Fruit fly (Drosophila melanogaster) whole organism, embryonic: ENCODE measurements around the gene CG42781.

Experiments
- Antp ChIP-seq: fragments of 200-800 bp; sonication (Bioruptor generic); optimal IDR thresholded peaks from 3 replicates; lab custom pipeline; 2016; ENCODE audit warnings: missing biosample characterization, missing genetic modification characterization
- Bgb ChIP-seq: fragments of 200-800 bp; sonication (Bioruptor generic); IDR thresholded peaks from 2 replicates; pipeline ENCODE4 v1.3.6; 2022; ENCODE audit warnings: missing biosample characterization, missing genetic modification characterization; ENCODE audit not compliant: partially characterized antibody
- CG10274 ChIP-seq: fragments of 200-800 bp; sonication (Bioruptor generic); optimal IDR thresholded peaks from 3 replicates; lab custom pipeline; 2017; ENCODE audit warnings: missing biosample characterization, mild to moderate bottlenecking, missing genetic modification characterization
- CG10959 ChIP-seq: fragments of 200-800 bp; sonication (Bioruptor generic); IDR thresholded peaks from 2 replicates; pipeline ENCODE4 v1.3.6; 2022; ENCODE audit warnings: missing biosample characterization, missing genetic modification characterization
- CG10979 ChIP-seq: fragments of 200-800 bp; sonication (Bioruptor generic); optimal IDR thresholded peaks from 2 replicates; lab custom pipeline; 2018; ENCODE audit warnings: missing biosample characterization, mild to moderate bottlenecking, missing genetic modification characterization, moderate library complexity
- CG11456 ChIP-seq: fragments of 200-800 bp; sonication (Bioruptor generic); IDR thresholded peaks from 3 replicates; pipeline ENCODE4 v1.3.6; 2022; ENCODE audit warnings: missing biosample characterization, missing genetic modification characterization
- CG11723 ChIP-seq: fragments of 200-800 bp; sonication (Bioruptor generic); optimal IDR thresholded peaks from 2 replicates; lab custom pipeline; 2017; ENCODE audit warnings: missing biosample characterization, mild to moderate bottlenecking, missing genetic modification characterization
- CG12219 ChIP-seq: fragments of 200-800 bp; sonication (Bioruptor generic); optimal IDR thresholded peaks from 3 replicates; lab custom pipeline; 2018; ENCODE audit warnings: missing biosample characterization, mild to moderate bottlenecking, missing genetic modification characterization
- CG12236 ChIP-seq: fragments of 200-800 bp; sonication (Bioruptor generic); optimal IDR thresholded peaks from 2 replicates; lab custom pipeline; 2016; ENCODE audit warnings: missing biosample characterization, missing genetic modification characterization
- CG12391 ChIP-seq: fragments of 200-800 bp; sonication (Bioruptor generic); optimal IDR thresholded peaks from 3 replicates; lab custom pipeline; 2018; ENCODE audit warnings: missing biosample characterization, mild to moderate bottlenecking, missing genetic modification characterization, moderate library complexity
- CG12942 ChIP-seq: fragments of 200-800 bp; sonication (Bioruptor generic); optimal IDR thresholded peaks from 3 replicates; lab custom pipeline; 2016; ENCODE audit warnings: missing biosample characterization, missing genetic modification characterization
- CG1647 ChIP-seq: fragments of 200-800 bp; sonication (Bioruptor generic); optimal IDR thresholded peaks from 3 replicates; lab custom pipeline; 2016; ENCODE audit warnings: missing biosample characterization, missing genetic modification characterization
- CG18011 ChIP-seq: fragments of 200-800 bp; sonication (Bioruptor generic); optimal IDR thresholded peaks from 2 replicates; lab custom pipeline; 2017; ENCODE audit warnings: missing biosample characterization, missing genetic modification characterization, mild to moderate bottlenecking, moderate library complexity, missing genotype
- CG18476 ChIP-seq: fragments of 200-800 bp; sonication (Bioruptor generic); optimal IDR thresholded peaks from 2 replicates; lab custom pipeline; 2016; ENCODE audit warnings: missing biosample characterization, mild to moderate bottlenecking, missing genetic modification characterization
- CG2889 ChIP-seq: fragments of 200-800 bp; sonication (Bioruptor generic); IDR thresholded peaks from 3 replicates; pipeline ENCODE4 v1.3.6; 2022; ENCODE audit warnings: missing biosample characterization, missing genetic modification characterization
- CG34376 ChIP-seq: fragments of 200-800 bp; sonication (Bioruptor generic); optimal IDR thresholded peaks from 2 replicates; lab custom pipeline; 2018; ENCODE audit warnings: missing biosample characterization, mild to moderate bottlenecking, missing genetic modification characterization
- CG6854 ChIP-seq: fragments of 200-800 bp; sonication (Bioruptor generic); optimal IDR thresholded peaks from 3 replicates; lab custom pipeline; 2017; ENCODE audit warnings: missing biosample characterization, mild to moderate bottlenecking, missing genetic modification characterization
- CG7556 ChIP-seq: fragments of 200-800 bp; sonication (Bioruptor generic); optimal IDR thresholded peaks from 2 replicates; lab custom pipeline; 2017; ENCODE audit warnings: missing biosample characterization, mild to moderate bottlenecking, missing genetic modification characterization
- CG9215 ChIP-seq: fragments of 200-800 bp; sonication (Bioruptor generic); IDR thresholded peaks from 2 replicates; pipeline ENCODE4 v1.3.6; 2022; ENCODE audit warnings: missing biosample characterization, missing genetic modification characterization
- CG9609 ChIP-seq: fragments of 200-800 bp; sonication (Bioruptor generic); optimal IDR thresholded peaks from 3 replicates; lab custom pipeline; 2016; ENCODE audit warnings: missing biosample characterization, missing genetic modification characterization
- Dp ChIP-seq: fragments of 200-800 bp; sonication (Bioruptor generic); optimal IDR thresholded peaks from 2 replicates; lab custom pipeline; 2018; ENCODE audit warnings: missing biosample characterization, mild to moderate bottlenecking, missing genetic modification characterization, moderate library complexity
- Elba2 ChIP-seq: fragments of 200-800 bp; sonication (Bioruptor generic); optimal IDR thresholded peaks from 3 replicates; lab custom pipeline; 2016; ENCODE audit warnings: missing biosample characterization, missing genetic modification characterization
- Gsc ChIP-seq: fragments of 200-800 bp; sonication (Bioruptor generic); IDR thresholded peaks from 2 replicates; pipeline ENCODE4 v1.3.6; 2022; ENCODE audit warnings: missing biosample characterization, missing genetic modification characterization
- Gug ChIP-seq: fragments of 200-800 bp; sonication (Bioruptor generic); IDR thresholded peaks from 4 replicates; pipeline ENCODE4 v1.3.6; 2022; ENCODE audit warnings: missing biosample characterization, missing genetic modification characterization
- Max ChIP-seq: fragments of 200-800 bp; sonication (Bioruptor generic); optimal IDR thresholded peaks from 2 replicates; lab custom pipeline; 2016; ENCODE audit warnings: missing biosample characterization, mild to moderate bottlenecking, missing genetic modification characterization
- Med ChIP-seq: fragments of 200-800 bp; sonication (Bioruptor generic); peaks from one replicate; lab custom pipeline; 2016; ENCODE audit warnings: missing biosample characterization, missing genetic modification characterization, mild to moderate bottlenecking, inconsistent platforms, moderate library complexity
- NFAT ChIP-seq: fragments of 200-800 bp; sonication (Bioruptor generic); IDR thresholded peaks from 2 replicates; pipeline ENCODE4 v1.3.6; 2022; ENCODE audit warnings: missing biosample characterization, missing genetic modification characterization
- Opbp ChIP-seq: fragments of 200-800 bp; sonication (Bioruptor generic); IDR thresholded peaks from 3 replicates; pipeline ENCODE4 v1.3.6; 2022; ENCODE audit warnings: missing biosample characterization, missing genetic modification characterization; ENCODE audit not compliant: partially characterized antibody
- Side ChIP-seq: fragments of 200-800 bp; sonication (Bioruptor generic); optimal IDR thresholded peaks from 2 replicates; lab custom pipeline; 2016; ENCODE audit warnings: missing biosample characterization, missing genetic modification characterization
- TFAM ChIP-seq: fragments of 200-800 bp; sonication (Bioruptor generic); optimal IDR thresholded peaks from 2 replicates; lab custom pipeline; 2017; ENCODE audit warnings: missing biosample characterization, missing genetic modification characterization, inconsistent platforms
- Taf1 ChIP-seq: fragments of 200-800 bp; sonication (Bioruptor generic); IDR thresholded peaks from 2 replicates; pipeline ENCODE4 v1.3.6; 2022; ENCODE audit warnings: missing biosample characterization, missing genetic modification characterization
- Trl ChIP-seq, 3 experiments: fragments of >200 bp in 2 of 3; fragments of 200-800 bp in 1 of 3; sonication (Bioruptor generic) in 1 of 3; optimal IDR thresholded peaks; 2 replicates in 1 of 3; 3 replicates in 2 of 3; lab custom pipeline; 2016 to 2017; ENCODE audit warnings: missing biosample characterization in 1 of 3, missing genetic modification characterization in 1 of 3
- YL-1 ChIP-seq: fragments of 200-800 bp; sonication (Bioruptor generic); optimal IDR thresholded peaks from 3 replicates; lab custom pipeline; 2017; ENCODE audit warnings: missing biosample characterization, mild to moderate bottlenecking, missing genetic modification characterization
- bigmax ChIP-seq: fragments of 200-800 bp; sonication (Bioruptor generic); optimal IDR thresholded peaks from 2 replicates; lab custom pipeline; 2018; ENCODE audit warnings: missing biosample characterization, mild to moderate bottlenecking, missing genetic modification characterization
- dimm ChIP-seq: fragments of 200-800 bp; sonication (Bioruptor generic); IDR thresholded peaks from 2 replicates; pipeline ENCODE4 v1.3.6; 2022; ENCODE audit warnings: missing biosample characterization, missing genetic modification characterization
- dmrt99B ChIP-seq: fragments of 200-800 bp; sonication (Bioruptor generic); optimal IDR thresholded peaks from 2 replicates; lab custom pipeline; 2018; ENCODE audit warnings: missing biosample characterization, mild to moderate bottlenecking, missing genetic modification characterization, moderate library complexity
- dpn ChIP-seq, 2 experiments: fragments of 200-800 bp; sonication (Bioruptor generic); optimal IDR thresholded peaks; 3 replicates each; lab custom pipeline; 2016; ENCODE audit warnings: missing biosample characterization in 2 of 2, missing genetic modification characterization in 2 of 2
- gfzf ChIP-seq: fragments of 200-800 bp; sonication (Bioruptor generic); optimal IDR thresholded peaks from 2 replicates; lab custom pipeline; 2016; ENCODE audit warnings: missing biosample characterization, mild to moderate bottlenecking, missing genetic modification characterization, moderate library complexity
- h ChIP-seq: fragments of >200 bp; optimal IDR thresholded peaks from 2 replicates; lab custom pipeline; 2017
- insv ChIP-seq, 2 experiments: fragments of 200-800 bp; sonication (Bioruptor generic); optimal IDR thresholded peaks; 3 replicates each; lab custom pipeline; 2016 to 2018; ENCODE audit warnings: missing biosample characterization in 2 of 2, missing genetic modification characterization in 2 of 2
- pan ChIP-seq, 4 experiments: fragments of >200 bp in 3 of 4; fragments of 200-800 bp in 1 of 4; sonication (Bioruptor generic) in 1 of 4; optimal IDR thresholded peaks in 3 of 4; IDR thresholded peaks in 1 of 4; 2 replicates each; pipeline versions ENCODE4 v1.3.6 to Lab custom; 2017 to 2022; ENCODE audit warnings: missing biosample characterization in 2 of 4, missing genetic modification characterization in 2 of 4, mixed read lengths in 1 of 4
- rib ChIP-seq: fragments of 200-800 bp; sonication (Bioruptor generic); IDR thresholded peaks from 2 replicates; pipeline ENCODE4 v1.3.6; 2022; ENCODE audit warnings: missing biosample characterization, missing genetic modification characterization
- ro ChIP-seq: fragments of 200-800 bp; sonication (Bioruptor generic); IDR thresholded peaks from 2 replicates; pipeline ENCODE4 v1.3.6; 2022; ENCODE audit warnings: missing biosample characterization, missing genetic modification characterization
- run ChIP-seq: fragments of 200-800 bp; sonication (Bioruptor generic); optimal IDR thresholded peaks from 3 replicates; lab custom pipeline; 2018; ENCODE audit warnings: missing biosample characterization, mild to moderate bottlenecking, missing genetic modification characterization
- sens ChIP-seq: fragments of 200-800 bp; sonication (Bioruptor generic); peaks from one replicate; lab custom pipeline; 2016; ENCODE audit warnings: missing biosample characterization, missing genetic modification characterization
- shn ChIP-seq: fragments of 200-800 bp; sonication (Bioruptor generic); optimal IDR thresholded peaks from 3 replicates; lab custom pipeline; 2016; ENCODE audit warnings: missing biosample characterization, missing genetic modification characterization
- sob ChIP-seq: fragments of 200-800 bp; sonication (Bioruptor generic); IDR thresholded peaks from 2 replicates; pipeline ENCODE4 v1.3.6; 2022; ENCODE audit warnings: missing biosample characterization, missing genetic modification characterization
- ssp ChIP-seq: fragments of 200-800 bp; sonication (Bioruptor generic); IDR thresholded peaks from 2 replicates; pipeline ENCODE4 v1.3.6; 2022; ENCODE audit warnings: missing biosample characterization, missing genetic modification characterization
- tna ChIP-seq: fragments of 200-800 bp; sonication (Bioruptor generic); IDR thresholded peaks from 2 replicates; pipeline ENCODE4 v1.3.6; 2022; ENCODE audit warnings: missing biosample characterization, missing genetic modification characterization; ENCODE audit not compliant: partially characterized antibody
- trh ChIP-seq: fragments of 200-800 bp; sonication (Bioruptor generic); optimal IDR thresholded peaks from 2 replicates; lab custom pipeline; 2016; ENCODE audit warnings: missing biosample characterization, missing genetic modification characterization
- twi ChIP-seq: fragments of 200-800 bp; optimal IDR thresholded peaks from 2 replicates; lab custom pipeline; 2019; ENCODE audit warnings: missing biosample characterization, mild to moderate bottlenecking, missing genetic modification characterization, moderate library complexity

CG42781 gene

dm6 chrX:7333298-7333743 is 49.5 kb downstream of the CG42781 start (continued):
- no peak for TF ChIP-seq YL-1 (GFP tag; lab: Kevin White, UChicago)
- TF ChIP-seq Max, result no peak
- peak; percentile 78 for TF ChIP-seq sens
- TF ChIP-seq CG34376 (GFP tag; lab: Kevin White, UChicago), result peak; percentile 57
- TF ChIP-seq Bgb (GFP tag; lab: Robert Waterston, UW), result no peak
- no peak for TF ChIP-seq CG18476 (GFP tag; lab: Kevin White, UChicago)
- no peak for TF ChIP-seq ssp (GFP tag; lab: Robert Waterston, UW)
- no peak for TF ChIP-seq NFAT (GFP tag; lab: Robert Waterston, UW)
- peak; percentile 52 for TF ChIP-seq CG12236 (GFP tag; lab: Kevin White, UChicago)
- no peak for TF ChIP-seq CG18011 (GFP tag; lab: Kevin White, UChicago)
- TF ChIP-seq CG1647 (GFP tag; lab: Kevin White, UChicago), result no peak
- no peak for TF ChIP-seq ro (GFP tag; lab: Robert Waterston, UW)
- no peak for TF ChIP-seq bigmax (GFP tag; lab: Kevin White, UChicago)
- TF ChIP-seq twi (tag; lab: Kevin White, UChicago), result peak; percentile 33
- TF ChIP-seq insv (GFP tag; optimal IDR thresholded peaks at IDR 0.05; lab: Kevin White, UChicago), result peak in 1 of 2 experiments; percentile 16
- no peak for TF ChIP-seq CG9215
- no peak for TF ChIP-seq CG10274 (GFP tag; lab: Kevin White, UChicago)
- no peak for TF ChIP-seq h
- no peak for TF ChIP-seq CG9609 (GFP tag; lab: Kevin White, UChicago)
- TF ChIP-seq Med (GFP tag; lab: Kevin White, UChicago), result peak; percentile 87
- TF ChIP-seq rib, result no peak
- TF ChIP-seq dmrt99B (tag; lab: Kevin White, UChicago), result peak; percentile 28
- no peak for TF ChIP-seq CG7556 (GFP tag; lab: Kevin White, UChicago)
- TF ChIP-seq CG6854, result peak; percentile 8
- peak; percentile 37 for TF ChIP-seq trh
- TF ChIP-seq Opbp, result no peak
- no peak for TF ChIP-seq Antp (GFP tag; lab: Kevin White, UChicago)
- no peak for TF ChIP-seq run (tag; lab: Kevin White, UChicago)
- TF ChIP-seq tna (GFP tag; lab: Robert Waterston, UW), result no peak
- TF ChIP-seq Gug (GFP tag; lab: Robert Waterston, UW), result no peak
- peak; percentile 51 for TF ChIP-seq CG12219 (GFP tag; lab: Kevin White, UChicago)
- no peak for TF ChIP-seq CG10979 (tag; lab: Kevin White, UChicago)
- no peak for TF ChIP-seq Trl (optimal IDR thresholded peaks at IDR 0.05; lab: Kevin White, UChicago)
- TF ChIP-seq Trl (GFP tag; optimal IDR thresholded peaks at IDR 0.05; lab: Kevin White, UChicago), result peak; percentile 29
- TF ChIP-seq CG11456 (GFP tag; lab: Robert Waterston, UW), result no peak
- no peak for TF ChIP-seq CG10959 (GFP tag; lab: Robert Waterston, UW)
- TF ChIP-seq TFAM (GFP tag; lab: Kevin White, UChicago), result no peak
- TF ChIP-seq dimm (GFP tag; lab: Robert Waterston, UW), result no peak
- no peak for TF ChIP-seq Gsc
- TF ChIP-seq Dp (GFP tag; lab: Kevin White, UChicago), result no peak
- no peak for TF ChIP-seq CG11723 (GFP tag; lab: Kevin White, UChicago)
- peak; percentile 42; the same call in 1 of the 2 replicates for TF ChIP-seq sob (GFP tag; lab: Robert Waterston, UW)
- TF ChIP-seq Elba2 (GFP tag; lab: Kevin White, UChicago), result no peak
- TF ChIP-seq Taf1 (GFP tag; lab: Robert Waterston, UW), result no peak
- peak in 1 of 2 experiments; percentile 14 for TF ChIP-seq dpn (GFP tag; optimal IDR thresholded peaks at IDR 0.05; lab: Kevin White, UChicago)
- no peak for TF ChIP-seq CG12391 (tag; lab: Kevin White, UChicago)
- no peak for TF ChIP-seq CG12942 (GFP tag; lab: Kevin White, UChicago)
- TF ChIP-seq Side (GFP tag; lab: Kevin White, UChicago), result no peak
- no peak for TF ChIP-seq gfzf
- no peak for TF ChIP-seq pan (optimal IDR thresholded peaks at IDR 0.05; lab: Kevin White, UChicago)
- peak in 1 of 2 experiments; percentile 54 for TF ChIP-seq pan (GFP tag; optimal IDR thresholded peaks at IDR 0.05 in 1 of 2, IDR thresholded peaks at IDR 0.05 in 1 of 2)
- no peak for TF ChIP-seq CG2889 (GFP tag; lab: Robert Waterston, UW)
- no peak for TF ChIP-seq shn (GFP tag; lab: Kevin White, UChicago)
